Fruit fly (Drosophila melanogaster) whole organism, adult: ENCODE data around the gene CG14841.

Source experiments
- CG11617 ChIP-seq: fragments of 200-800 bp; sonication (Bioruptor generic); optimal IDR thresholded peaks from 2 replicates; lab custom pipeline; 2017; ENCODE audit warnings: mild to moderate bottlenecking, missing biosample characterization, missing genetic modification reagents, missing genetic modification characterization
- CG12768 ChIP-seq: fragments of 200-800 bp; sonication (Bioruptor generic); optimal IDR thresholded peaks from 2 replicates; lab custom pipeline; 2017; ENCODE audit warnings: missing biosample characterization, missing genetic modification characterization, mild to moderate bottlenecking, moderate library complexity, missing genetic modification reagents
- CG14711 ChIP-seq: fragments of 200-800 bp; sonication (Bioruptor generic); optimal IDR thresholded peaks from 2 replicates; lab custom pipeline; 2018; ENCODE audit warnings: missing biosample characterization, mild to moderate bottlenecking, missing genetic modification characterization, moderate library complexity
- CG1620 ChIP-seq: fragments of 200-800 bp; sonication (Bioruptor generic); optimal IDR thresholded peaks from 2 replicates; lab custom pipeline; 2016; ENCODE audit warnings: missing biosample characterization, missing genetic modification characterization
- CG33017 ChIP-seq: fragments of 200-800 bp; sonication (Bioruptor generic); optimal IDR thresholded peaks from 2 replicates; lab custom pipeline; 2018; ENCODE audit warnings: missing biosample characterization, mild to moderate bottlenecking, missing genetic modification characterization, moderate library complexity
- CG5204 ChIP-seq: fragments of 200-800 bp; sonication (Bioruptor generic); optimal IDR thresholded peaks from 2 replicates; lab custom pipeline; 2016; ENCODE audit warnings: missing biosample characterization, missing genetic modification characterization
- CG7045 ChIP-seq: fragments of 200-800 bp; sonication (Bioruptor generic); optimal IDR thresholded peaks from 2 replicates; lab custom pipeline; 2017; ENCODE audit warnings: missing biosample characterization, mild to moderate bottlenecking, missing genetic modification characterization
- CG7101 ChIP-seq: fragments of 200-800 bp; sonication (Bioruptor generic); optimal IDR thresholded peaks from 2 replicates; lab custom pipeline; 2018; ENCODE audit warnings: missing biosample characterization, mild to moderate bottlenecking, missing genetic modification characterization, moderate library complexity
- Clk ChIP-seq: fragments of 200-800 bp; sonication (Bioruptor generic); optimal IDR thresholded peaks from 2 replicates; lab custom pipeline; 2017; ENCODE audit warnings: missing biosample characterization, missing genetic modification characterization
- Crg-1 ChIP-seq: fragments of 200-800 bp; sonication (Bioruptor generic); optimal IDR thresholded peaks from 2 replicates; lab custom pipeline; 2016; ENCODE audit warnings: missing biosample characterization, missing genetic modification characterization
- Hr96 ChIP-seq: fragments of 200-800 bp; sonication (Bioruptor generic); optimal IDR thresholded peaks from 2 replicates; lab custom pipeline; 2016; ENCODE audit warnings: missing biosample characterization, missing genetic modification characterization
- Mnt ChIP-seq: fragments of 200-800 bp; sonication (Bioruptor generic); optimal IDR thresholded peaks from 2 replicates; lab custom pipeline; 2016; ENCODE audit warnings: missing biosample characterization, mild to moderate bottlenecking, missing genetic modification characterization
- bab1 ChIP-seq: fragments of 200-800 bp; sonication (Bioruptor generic); optimal IDR thresholded peaks from 3 replicates; lab custom pipeline; 2019; ENCODE audit warnings: missing biosample characterization, mild to moderate bottlenecking, missing genetic modification characterization, moderate library complexity
- cic ChIP-seq: fragments of 200-800 bp; sonication (Bioruptor generic); optimal IDR thresholded peaks from 2 replicates; lab custom pipeline; 2017; ENCODE audit warnings: missing biosample characterization, mild to moderate bottlenecking, missing genetic modification characterization, moderate library complexity
- cnc ChIP-seq, 2 experiments: fragments of >200 bp; optimal IDR thresholded peaks; 2 replicates each; lab custom pipeline; 2017
- kay ChIP-seq: fragments of 200-800 bp; sonication (Bioruptor generic); peaks from one replicate; lab custom pipeline; 2016; ENCODE audit warnings: missing biosample characterization, missing genetic modification characterization, borderline replicate concordance
- ovo ChIP-seq: fragments of 200-800 bp; sonication (Bioruptor generic); optimal IDR thresholded peaks from 2 replicates; lab custom pipeline; 2016; ENCODE audit warnings: missing biosample characterization, missing genetic modification characterization
- pad ChIP-seq: fragments of 200-800 bp; sonication (Bioruptor generic); optimal IDR thresholded peaks from 3 replicates; lab custom pipeline; 2017; ENCODE audit warnings: missing biosample characterization, missing genetic modification characterization, mild to moderate bottlenecking, moderate library complexity, missing genetic modification reagents
- tj ChIP-seq: fragments of 200-800 bp; sonication (Bioruptor generic); optimal IDR thresholded peaks from 3 replicates; lab custom pipeline; 2017; ENCODE audit warnings: missing biosample characterization, mild to moderate bottlenecking, missing genetic modification characterization, moderate library complexity
- toe ChIP-seq: fragments of 200-800 bp; sonication (Bioruptor generic); optimal IDR thresholded peaks from 2 replicates; lab custom pipeline; 2016; ENCODE audit warnings: missing biosample characterization, missing genetic modification characterization

CG14841 gene

dm6 chr3R:14302128-14302527, 39.9 kb upstream of the CG14841 start, which contains the start of gene IFT54:
TSS of gene IFT54 (plus strand) at chr3R:14302428.
- no peak for TF ChIP-seq Mnt (GFP tag; lab: Kevin White, UChicago)
- TF ChIP-seq CG14711 (tag; lab: Kevin White, UChicago), result no peak
- TF ChIP-seq pad (GFP tag; lab: Kevin White, UChicago), result no peak
- no peak for TF ChIP-seq tj (GFP tag; lab: Kevin White, UChicago)
- TF ChIP-seq Hr96 (GFP tag; lab: Kevin White, UChicago), result no peak
- no peak for TF ChIP-seq ovo (GFP tag; lab: Kevin White, UChicago)

dm6 chr3R:14299891-14300290, 37.7 kb upstream of the CG14841 start:
- TF ChIP-seq cic (GFP tag; lab: Kevin White, UChicago) (peak; percentile 56), ovo (GFP tag; lab: Kevin White, UChicago) (no peak), kay (GFP tag; lab: Kevin White, UChicago) (no peak), CG14711 (tag; lab: Kevin White, UChicago) (peak; percentile 7), bab1 (GFP tag; lab: Kevin White, UChicago) (no peak), Hr96 (GFP tag; lab: Kevin White, UChicago) (no peak), CG1620 (no peak), pad (GFP tag; lab: Kevin White, UChicago) (peak; percentile 21), CG5204 (GFP tag; lab: Kevin White, UChicago) (no peak), cnc (optimal IDR thresholded peaks at IDR 0.05; lab: Kevin White, UChicago) (no peak), CG12768 (GFP tag; lab: Kevin White, UChicago) (peak; percentile 45), Mnt (GFP tag; lab: Kevin White, UChicago) (no peak), toe (no peak), tj (GFP tag; lab: Kevin White, UChicago) (no peak), CG33017 (no peak), CG11617 (GFP tag; lab: Kevin White, UChicago) (no peak), Crg-1 (GFP tag; lab: Kevin White, UChicago) (no peak), CG7101 (tag; lab: Kevin White, UChicago) (no peak), Clk (GFP tag; lab: Kevin White, UChicago) (no peak), CG7045 (GFP tag; lab: Kevin White, UChicago) (peak; percentile 28)

DNA sequence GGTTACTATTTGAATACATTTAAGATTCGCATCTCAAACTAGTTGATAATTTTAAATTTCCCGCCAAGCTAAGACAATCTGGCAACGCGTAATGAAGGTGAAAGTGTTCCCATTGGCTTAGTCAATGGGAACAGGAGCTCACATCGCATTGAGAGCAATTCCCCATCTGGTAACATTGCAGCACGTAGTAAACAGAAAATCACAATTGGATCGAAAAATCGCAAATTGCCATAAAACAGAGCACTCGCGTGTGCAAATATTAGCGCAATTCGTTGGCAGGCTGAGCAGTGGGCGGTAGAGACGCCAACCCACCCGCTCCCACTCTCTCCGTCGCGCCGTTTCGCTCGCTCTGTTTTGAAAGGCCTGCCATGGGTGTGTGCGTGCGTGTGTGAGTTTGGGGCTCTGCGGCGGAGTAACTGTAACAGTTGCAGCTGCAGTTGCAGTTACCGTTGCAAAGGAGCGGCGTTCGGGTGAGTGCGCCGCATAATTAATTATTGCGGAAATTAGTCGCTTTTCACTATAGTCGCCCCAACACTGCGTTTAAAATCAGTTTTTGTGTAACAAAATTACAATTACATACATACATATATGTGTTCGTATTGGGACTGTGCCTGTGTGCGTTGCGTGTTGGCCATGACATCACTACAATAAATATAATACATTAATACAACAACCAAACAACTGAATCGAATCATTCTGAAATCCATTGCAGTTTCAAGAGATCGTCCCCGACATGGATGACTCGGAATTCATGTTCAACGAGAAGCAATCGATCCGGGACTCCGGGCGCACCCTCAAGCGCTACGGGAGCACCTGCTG, 36.1 kb upstream of the CG14841 start:
- TF ChIP-seq CG5204 (GFP tag; lab: Kevin White, UChicago), result no peak
- TF ChIP-seq bab1 (GFP tag; lab: Kevin White, UChicago), result peak; percentile 56
- TF ChIP-seq CG12768 (GFP tag; lab: Kevin White, UChicago), result peak; percentile 39
- peak; percentile 36 for TF ChIP-seq tj (GFP tag; lab: Kevin White, UChicago)
- no peak for TF ChIP-seq CG11617 (GFP tag; lab: Kevin White, UChicago)
- TF ChIP-seq cic (GFP tag; lab: Kevin White, UChicago), result peak; percentile 94
- peak; percentile 77 for TF ChIP-seq ovo (GFP tag; lab: Kevin White, UChicago)
- peak; percentile 68 for TF ChIP-seq pad (GFP tag; lab: Kevin White, UChicago)
- TF ChIP-seq CG33017, result no peak
- TF ChIP-seq Mnt (GFP tag; lab: Kevin White, UChicago), result peak; percentile 17

DNA sequence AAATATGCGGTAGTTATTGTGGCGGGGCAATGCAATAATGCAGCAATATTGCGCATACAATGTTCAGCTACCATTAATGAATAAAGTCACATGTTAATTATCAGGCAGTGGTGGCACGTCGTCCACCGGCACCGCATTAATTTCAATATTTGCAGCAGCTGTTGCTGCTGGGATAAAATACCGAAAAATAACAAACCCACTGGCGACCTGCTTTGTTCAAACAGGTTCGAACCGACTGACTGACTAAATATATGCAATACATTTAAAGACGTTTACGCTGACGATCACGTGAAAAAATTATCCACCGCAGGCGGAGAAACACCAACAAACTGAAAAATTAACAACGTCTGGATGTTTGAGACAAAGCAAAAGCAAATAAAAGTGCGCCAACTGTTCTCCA, 35.3 kb upstream of the CG14841 start:
- TF ChIP-seq CG12768 (GFP tag; lab: Kevin White, UChicago) (no peak), cic (GFP tag; lab: Kevin White, UChicago) (no peak), Clk (GFP tag; lab: Kevin White, UChicago) (no peak), CG7101 (tag; lab: Kevin White, UChicago) (no peak), ovo (GFP tag; lab: Kevin White, UChicago) (no peak), bab1 (GFP tag; lab: Kevin White, UChicago) (no peak), CG14711 (tag; lab: Kevin White, UChicago) (no peak), pad (GFP tag; lab: Kevin White, UChicago) (no peak)

DNA sequence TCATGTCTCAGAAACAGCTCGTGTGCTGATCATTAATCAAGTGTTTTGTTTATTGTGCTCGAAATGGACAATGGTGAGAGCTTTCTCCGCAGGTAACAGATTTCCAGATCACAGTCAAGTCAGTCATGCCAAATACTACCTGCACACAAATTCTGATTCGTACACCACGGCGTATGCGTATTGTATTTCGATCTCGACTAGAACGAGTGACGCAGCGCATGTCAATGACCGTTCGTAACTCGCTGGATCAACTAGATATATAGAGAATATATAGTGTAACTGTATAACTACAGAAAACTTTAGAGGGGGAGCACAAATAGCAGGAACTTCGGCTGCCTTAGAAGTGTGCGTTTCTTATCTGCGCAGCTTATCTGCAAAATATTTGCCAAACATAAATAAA, 34.5 kb upstream of the CG14841 start:
- no peak for TF ChIP-seq toe
- TF ChIP-seq cnc (optimal IDR thresholded peaks at IDR 0.05; lab: Kevin White, UChicago), result no peak
- TF ChIP-seq CG7045 (GFP tag; lab: Kevin White, UChicago), result no peak
- TF ChIP-seq Hr96 (GFP tag; lab: Kevin White, UChicago), result no peak
- no peak for TF ChIP-seq CG11617 (GFP tag; lab: Kevin White, UChicago)
- TF ChIP-seq ovo (GFP tag; lab: Kevin White, UChicago), result no peak
- no peak for TF ChIP-seq Clk (GFP tag; lab: Kevin White, UChicago)
- TF ChIP-seq CG1620, result no peak
- no peak for TF ChIP-seq Mnt (GFP tag; lab: Kevin White, UChicago)
- TF ChIP-seq pad (GFP tag; lab: Kevin White, UChicago), result no peak
- TF ChIP-seq kay (GFP tag; lab: Kevin White, UChicago), result no peak
- TF ChIP-seq CG14711 (tag; lab: Kevin White, UChicago), result no peak
- TF ChIP-seq bab1 (GFP tag; lab: Kevin White, UChicago), result no peak
- no peak for TF ChIP-seq CG33017
- no peak for TF ChIP-seq CG7101 (tag; lab: Kevin White, UChicago)
- no peak for TF ChIP-seq CG12768 (GFP tag; lab: Kevin White, UChicago)

DNA sequence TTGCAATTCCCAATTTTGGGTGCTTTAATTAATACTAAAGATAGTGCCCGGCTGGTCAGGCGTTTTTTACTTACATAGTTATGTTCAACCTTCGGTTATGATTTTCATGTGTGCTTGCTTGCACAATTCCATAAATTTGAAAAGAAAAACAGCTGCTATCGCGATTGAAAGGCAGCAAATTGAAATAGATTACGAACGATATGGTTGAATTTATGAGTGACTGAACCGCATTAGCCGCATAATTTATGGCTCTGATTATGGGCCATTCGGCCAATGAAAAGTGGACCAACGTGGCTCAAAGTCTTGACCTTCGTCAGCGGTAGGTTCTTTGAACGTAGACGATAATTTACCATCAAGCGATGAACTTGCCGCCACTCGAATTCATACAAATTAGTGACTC, 33.9 kb upstream of the CG14841 start:
- TF ChIP-seq pad (GFP tag; lab: Kevin White, UChicago) (no peak), cic (GFP tag; lab: Kevin White, UChicago) (no peak), bab1 (GFP tag; lab: Kevin White, UChicago) (no peak), cnc (optimal IDR thresholded peaks at IDR 0.05; lab: Kevin White, UChicago) (no peak), CG1620 (no peak), CG14711 (tag; lab: Kevin White, UChicago) (no peak), CG33017 (no peak)
